Worm (Caenorhabditis elegans) whole organism, midembryonic: ENCODE measurements around the gene nifk-1.

Source experiments
- T22C8.4 ChIP-seq: fragments of 200-800 bp; sonication (Bioruptor generic); IDR thresholded peaks from 2 replicates; pipeline ENCODE4 v1.3.6; 2022; ENCODE audit warnings: missing genetic modification characterization, missing compliant biosample characterization
- cog-1 ChIP-seq: sonication (generic microtip); optimal IDR thresholded peaks from 2 replicates; lab custom pipeline; 2016; ENCODE audit warnings: missing genetic modification characterization, missing compliant biosample characterization
- flt-1 ChIP-seq: fragments of 200-800 bp; sonication (Bioruptor generic); IDR thresholded peaks from 2 replicates; pipeline ENCODE4 v1.3.6; 2022; ENCODE audit warnings: missing genetic modification characterization, missing compliant biosample characterization
- klf-2 ChIP-seq: fragments of 200-800 bp; sonication (Bioruptor generic); conservative IDR thresholded peaks from 2 replicates; pipeline ENCODE4 v1.3.6; 2022; ENCODE audit warnings: missing genetic modification reagents, missing genetic modification characterization, missing compliant biosample characterization
- med-1 ChIP-seq: sonication (generic microtip); optimal IDR thresholded peaks from 2 replicates; lab custom pipeline; 2017; ENCODE audit warnings: missing genetic modification characterization, mild to moderate bottlenecking, missing compliant biosample characterization, antibody characterized with exemption, missing genetic modification reagents; ENCODE audit not compliant: insufficient read depth
- ref-1 ChIP-seq: fragments of 200-800 bp; sonication (Bioruptor generic); conservative IDR thresholded peaks from 2 replicates; pipeline ENCODE4 v1.3.6; 2022; ENCODE audit warnings: missing genetic modification reagents, missing genetic modification characterization, missing compliant biosample characterization
- tab-1 ChIP-seq: fragments of 200-800 bp; sonication (Bioruptor generic); IDR thresholded peaks from 2 replicates; pipeline ENCODE4 v1.3.6; 2022; ENCODE audit warnings: missing genetic modification characterization, missing compliant biosample characterization
- ztf-23 ChIP-seq: fragments of 200-800 bp; sonication (Bioruptor generic); IDR thresholded peaks from 2 replicates; pipeline ENCODE4 v1.3.6; 2022; ENCODE audit warnings: missing genetic modification reagents, missing genetic modification characterization, missing compliant biosample characterization
- ztf-29 ChIP-seq: fragments of 200-800 bp; sonication (Bioruptor generic); IDR thresholded peaks from 2 replicates; pipeline ENCODE4 v1.3.6; 2022; ENCODE audit warnings: missing genetic modification reagents, missing genetic modification characterization, missing compliant biosample characterization

DNA sequence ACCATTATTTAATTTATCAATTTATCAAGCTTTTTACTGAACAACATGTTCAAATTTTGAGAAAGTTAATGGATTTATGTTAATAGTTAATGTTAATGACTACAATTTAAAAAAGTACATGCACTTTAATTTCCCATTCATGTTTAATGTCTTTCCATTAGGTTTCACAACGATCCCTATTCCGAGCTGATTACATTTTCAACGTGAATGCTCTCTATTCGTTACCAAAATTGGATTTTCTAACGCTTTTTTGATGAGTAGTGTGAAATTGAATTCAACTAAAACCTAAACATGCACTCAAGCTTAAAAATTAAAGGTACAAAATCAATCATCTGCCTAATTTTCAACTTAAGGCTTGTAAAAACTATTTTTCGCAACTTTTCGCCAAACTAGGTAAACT lies 35.7 kb downstream of the nifk-1 start:
- TF ChIP-seq ref-1: no peak
- no peak for TF ChIP-seq tab-1 (GFP tag; lab: Robert Waterston, UW)
- no peak for TF ChIP-seq cog-1 (tag; lab: Kevin White, UChicago)
- no peak for TF ChIP-seq T22C8.4 (GFP tag; lab: Robert Waterston, UW)
- TF ChIP-seq ztf-23 (GFP tag; lab: Robert Waterston, UW): no peak
- TF ChIP-seq med-1 (GFP tag; lab: Kevin White, UChicago): no peak
- no peak for TF ChIP-seq flt-1
- no peak for TF ChIP-seq ztf-29
- TF ChIP-seq klf-2 (GFP tag; lab: Robert Waterston, UW): no peak
